Fruit fly (Drosophila melanogaster) whole organism, pupa: Measurements from ENCODE around the gene CG7492.

Experiments used
- CG14655 ChIP-seq: fragments of 200-800 bp; sonication (Bioruptor generic); optimal IDR thresholded peaks from 3 replicates; lab custom pipeline; 2017; ENCODE audit warnings: mild to moderate bottlenecking, missing biosample characterization, missing genetic modification reagents, missing genetic modification characterization
- CG15710 ChIP-seq: fragments of 200-800 bp; sonication (Bioruptor generic); optimal IDR thresholded peaks from 2 replicates; lab custom pipeline; 2018; ENCODE audit warnings: missing biosample characterization, mild to moderate bottlenecking, missing genetic modification characterization, moderate library complexity
- CG17806 ChIP-seq: fragments of 200-800 bp; sonication (Bioruptor generic); optimal IDR thresholded peaks from 2 replicates; lab custom pipeline; 2018; ENCODE audit warnings: missing biosample characterization, mild to moderate bottlenecking, missing genetic modification characterization, moderate library complexity
- CG8159 ChIP-seq: fragments of 200-800 bp; sonication (Bioruptor generic); optimal IDR thresholded peaks from 3 replicates; lab custom pipeline; 2018; ENCODE audit warnings: missing biosample characterization, mild to moderate bottlenecking, missing genetic modification characterization, moderate library complexity
- CG8301 ChIP-seq: fragments of 200-800 bp; sonication (Bioruptor generic); optimal IDR thresholded peaks from 2 replicates; lab custom pipeline; 2018; ENCODE audit warnings: missing biosample characterization, mild to moderate bottlenecking, missing genetic modification characterization
- CG9948 ChIP-seq: fragments of 200-800 bp; sonication (Bioruptor generic); optimal IDR thresholded peaks from 2 replicates; lab custom pipeline; 2018; ENCODE audit warnings: missing biosample characterization, mild to moderate bottlenecking, missing genetic modification characterization, moderate library complexity
- EcR ChIP-seq: fragments of 200-800 bp; sonication (Bioruptor generic); optimal IDR thresholded peaks from 3 replicates; lab custom pipeline; 2019; ENCODE audit warnings: missing biosample characterization, missing genetic modification characterization, mild to moderate bottlenecking, moderate library complexity, missing genetic modification reagents
- Ets98B ChIP-seq: fragments of 200-800 bp; sonication (Bioruptor generic); IDR thresholded peaks from 2 replicates; pipeline ENCODE4 v1.3.6; 2022; ENCODE audit warnings: missing biosample characterization, missing genetic modification characterization
- Pif1A ChIP-seq: fragments of 200-800 bp; sonication (Bioruptor generic); optimal IDR thresholded peaks from 3 replicates; lab custom pipeline; 2016; ENCODE audit warnings: missing biosample characterization, missing genetic modification characterization
- Pif1B ChIP-seq: fragments of 200-800 bp; sonication (Bioruptor generic); optimal IDR thresholded peaks from 3 replicates; lab custom pipeline; 2016; ENCODE audit warnings: missing biosample characterization, missing genetic modification characterization
- Snoo ChIP-seq: fragments of 200-800 bp; sonication (Bioruptor generic); optimal IDR thresholded peaks from 3 replicates; lab custom pipeline; 2017; ENCODE audit warnings: missing biosample characterization, mild to moderate bottlenecking, missing genetic modification characterization, inconsistent platforms
- fd96Ca ChIP-seq: fragments of 200-800 bp; sonication (Bioruptor generic); IDR thresholded peaks from 3 replicates; pipeline ENCODE4 v1.3.6; 2022; ENCODE audit warnings: missing biosample characterization, missing genetic modification characterization
- gl ChIP-seq: fragments of 200-800 bp; sonication (Bioruptor generic); optimal IDR thresholded peaks from 2 replicates; lab custom pipeline; 2018; ENCODE audit warnings: missing biosample characterization, mild to moderate bottlenecking, missing genetic modification characterization
- rn ChIP-seq: fragments of 200-800 bp; sonication (Bioruptor generic); IDR thresholded peaks from 2 replicates; pipeline ENCODE4 v1.3.6; 2022; ENCODE audit warnings: missing biosample characterization, missing genetic modification characterization

- TF ChIP-seq CG14655 (no peak), gl (tag; lab: Kevin White, UChicago) (no peak), CG15710 (tag; lab: Kevin White, UChicago) (no peak), rn (GFP tag; lab: Robert Waterston, UW) (no peak), Ets98B (GFP tag; lab: Robert Waterston, UW) (no peak), EcR (peak; percentile 75), CG8301 (tag; lab: Kevin White, UChicago) (no peak), Pif1A (GFP tag; lab: Kevin White, UChicago) (no peak), CG8159 (tag; lab: Kevin White, UChicago) (no peak), Snoo (tag; lab: Kevin White, UChicago) (no peak), fd96Ca (GFP tag; lab: Robert Waterston, UW) (no peak), CG9948 (tag; lab: Kevin White, UChicago) (no peak), Pif1B (GFP tag; lab: Kevin White, UChicago) (no peak), CG17806 (no peak)
Observed at dm6 chr3L:7610522-7610921, 44.0 kb downstream of the CG7492 start.
